Fruit fly (Drosophila melanogaster) whole organism, wandering third instar larva: ENCODE measurements around the gene MAPk-Ak2.

ENCODE experiments used
- Abd-B ChIP-seq: fragments of >200 bp; optimal IDR thresholded peaks from 2 replicates; lab custom pipeline; 2017; ENCODE audit warnings: missing biosample characterization, missing genetic modification characterization
- CG32264 ChIP-seq: fragments of 200-800 bp; sonication (Bioruptor generic); optimal IDR thresholded peaks from 2 replicates; lab custom pipeline; 2016; ENCODE audit warnings: missing biosample characterization, missing genetic modification characterization
- CG9705 ChIP-seq: fragments of 200-800 bp; sonication (Bioruptor generic); optimal IDR thresholded peaks from 2 replicates; lab custom pipeline; 2018; ENCODE audit warnings: missing biosample characterization, mild to moderate bottlenecking, missing genetic modification characterization
- CrebA ChIP-seq: fragments of 200-800 bp; sonication (Bioruptor generic); optimal IDR thresholded peaks from 2 replicates; lab custom pipeline; 2016; ENCODE audit warnings: missing biosample characterization, mild to moderate bottlenecking, missing genetic modification characterization, borderline replicate concordance
- Dfd ChIP-seq: fragments of >200 bp; optimal IDR thresholded peaks from 2 replicates; lab custom pipeline; 2017; ENCODE audit warnings: missing biosample characterization, missing genetic modification characterization
- Dif ChIP-seq: fragments of 200-275, 200-300 bp; sonication (Bioruptor generic); optimal IDR thresholded peaks from 2 replicates; lab custom pipeline; 2018; ENCODE audit warnings: missing biosample characterization, missing genetic modification characterization; ENCODE audit not compliant: partially characterized antibody
- GATAd ChIP-seq: sonication (Bioruptor generic); optimal IDR thresholded peaks from 2 replicates; lab custom pipeline; 2016; ENCODE audit warnings: missing biosample characterization, missing genetic modification characterization
- HLH106 ChIP-seq: fragments of 200-800 bp; optimal IDR thresholded peaks from 3 replicates; lab custom pipeline; 2019; ENCODE audit warnings: missing biosample characterization, mild to moderate bottlenecking, missing genetic modification characterization, moderate library complexity
- Hnf4 ChIP-seq: fragments of 200-800 bp; sonication (Bioruptor generic); optimal IDR thresholded peaks from 2 replicates; lab custom pipeline; 2016; ENCODE audit warnings: missing biosample characterization, mild to moderate bottlenecking, missing genetic modification characterization
- Hr78 ChIP-seq: fragments of >200 bp; optimal IDR thresholded peaks from 2 replicates; lab custom pipeline; 2017; ENCODE audit warnings: missing biosample characterization, missing genetic modification characterization
- Hr83 ChIP-seq: fragments of 200-300 bp; sonication (Bioruptor generic); optimal IDR thresholded peaks from 2 replicates; lab custom pipeline; 2016; ENCODE audit warnings: missing biosample characterization, mild to moderate bottlenecking, missing genetic modification characterization, moderate library complexity; ENCODE audit not compliant: poor library complexity, severe bottlenecking
- Jra ChIP-seq: sonication (Bioruptor generic); optimal IDR thresholded peaks from 2 replicates; lab custom pipeline; 2016; ENCODE audit warnings: missing biosample characterization, missing genetic modification characterization
- Mio ChIP-seq: sonication (Bioruptor generic); optimal IDR thresholded peaks from 2 replicates; lab custom pipeline; 2016; ENCODE audit warnings: missing biosample characterization, missing genetic modification characterization
- Myc ChIP-seq: fragments of >200 bp; optimal IDR thresholded peaks from 2 replicates; lab custom pipeline; 2017
- N ChIP-seq: fragments of >200 bp; optimal IDR thresholded peaks from 2 replicates; lab custom pipeline; 2018; ENCODE audit warnings: missing biosample characterization, missing external identifiers, missing genetic modification characterization
- OdsH ChIP-seq: fragments of 200-800 bp; sonication (Bioruptor generic); optimal IDR thresholded peaks from 2 replicates; lab custom pipeline; 2016; ENCODE audit warnings: missing biosample characterization, mild to moderate bottlenecking, missing genetic modification characterization
- Rel ChIP-seq, 2 experiments: fragments of 200-800 bp; sonication (Bioruptor generic) in 1 of 2; optimal IDR thresholded peaks; 2 replicates in 1 of 2; 3 replicates in 1 of 2; lab custom pipeline; 2016 to 2019; ENCODE audit warnings: mild to moderate bottlenecking in 2 of 2, missing biosample characterization in 2 of 2, missing genetic modification characterization in 2 of 2, moderate library complexity in 1 of 2
- Sp1 ChIP-seq: fragments of 200-800 bp; sonication (Bioruptor generic); optimal IDR thresholded peaks from 3 replicates; lab custom pipeline; 2019; ENCODE audit warnings: missing biosample characterization, mild to moderate bottlenecking, missing genetic modification characterization, moderate library complexity
- Vsx2 ChIP-seq: fragments of 200-300, 225-300 bp; sonication (Bioruptor generic); optimal IDR thresholded peaks from 2 replicates; lab custom pipeline; 2018; ENCODE audit warnings: missing biosample characterization, missing genetic modification characterization; ENCODE audit not compliant: partially characterized antibody
- br ChIP-seq: fragments of 200-800 bp; sonication (Bioruptor generic); optimal IDR thresholded peaks from 2 replicates; lab custom pipeline; 2016; ENCODE audit warnings: missing biosample characterization, missing genetic modification characterization
- brk ChIP-seq: fragments of 200-800 bp; sonication (Bioruptor generic); optimal IDR thresholded peaks from 2 replicates; lab custom pipeline; 2016; ENCODE audit warnings: missing biosample characterization, mild to moderate bottlenecking, missing genetic modification characterization
- dl ChIP-seq, 2 experiments: fragments of 175-275, 200-275 bp in 1 of 2; fragments of 200-275 bp in 1 of 2; sonication (Bioruptor generic); optimal IDR thresholded peaks; lab custom pipeline; 2018; ENCODE audit warnings: mild to moderate bottlenecking in 2 of 2, missing biosample characterization in 2 of 2, missing genetic modification characterization in 2 of 2, moderate library complexity in 2 of 2; ENCODE audit not compliant: partially characterized antibody in 2 of 2, insufficient read depth in 1 of 2
- dmrt93B ChIP-seq: fragments of 200-800 bp; sonication (Bioruptor generic); optimal IDR thresholded peaks from 2 replicates; lab custom pipeline; 2018; ENCODE audit warnings: missing biosample characterization, mild to moderate bottlenecking, missing genetic modification characterization
- dsf ChIP-seq: sonication (Bioruptor generic); optimal IDR thresholded peaks from 2 replicates; lab custom pipeline; 2016; ENCODE audit warnings: missing biosample characterization, missing genetic modification characterization, borderline replicate concordance
- ey ChIP-seq: fragments of 200-800 bp; sonication (Bioruptor generic); optimal IDR thresholded peaks from 2 replicates; lab custom pipeline; 2016; ENCODE audit warnings: missing biosample characterization, missing genetic modification characterization
- foxo ChIP-seq, 2 experiments: fragments of 200-800 bp; sonication (Bioruptor generic); optimal IDR thresholded peaks; 2 replicates in 1 of 2; 3 replicates in 1 of 2; lab custom pipeline; 2016 to 2017; ENCODE audit warnings: missing biosample characterization in 2 of 2, missing genetic modification characterization in 2 of 2
- fru ChIP-seq: fragments of 200-800 bp; sonication (Bioruptor generic); optimal IDR thresholded peaks from 3 replicates; lab custom pipeline; 2016; ENCODE audit warnings: missing biosample characterization, mild to moderate bottlenecking, missing genetic modification characterization
- h ChIP-seq: fragments of 200-800 bp; sonication (Bioruptor generic); optimal IDR thresholded peaks from 3 replicates; lab custom pipeline; 2016; ENCODE audit warnings: missing biosample characterization, mild to moderate bottlenecking, missing genetic modification characterization
- jim ChIP-seq: fragments of 175-275, 200-325 bp; sonication (Bioruptor generic); optimal IDR thresholded peaks from 2 replicates; lab custom pipeline; 2016; ENCODE audit warnings: missing biosample characterization, mild to moderate bottlenecking, missing genetic modification characterization
- lola ChIP-seq: fragments of >200 bp; optimal IDR thresholded peaks from 2 replicates; lab custom pipeline; 2017; ENCODE audit warnings: missing biosample characterization, missing genetic modification characterization
- pan ChIP-seq: fragments of >200 bp; optimal IDR thresholded peaks from 2 replicates; lab custom pipeline; 2017
- psq ChIP-seq: fragments of 200-800 bp; sonication (Bioruptor generic); optimal IDR thresholded peaks from 3 replicates; lab custom pipeline; 2017; ENCODE audit warnings: missing biosample characterization, mild to moderate bottlenecking, missing genetic modification characterization, moderate library complexity
- rgr ChIP-seq: fragments of 200-800 bp; sonication (Bioruptor generic); optimal IDR thresholded peaks from 3 replicates; lab custom pipeline; 2016; ENCODE audit warnings: missing biosample characterization, mild to moderate bottlenecking, missing genetic modification characterization
- sage ChIP-seq: fragments of 200-800 bp; sonication (Bioruptor generic); optimal IDR thresholded peaks from 2 replicates; lab custom pipeline; 2016; ENCODE audit warnings: missing biosample characterization, mild to moderate bottlenecking, missing genetic modification characterization
- sv ChIP-seq: fragments of 200-800 bp; sonication (Bioruptor generic); optimal IDR thresholded peaks from 3 replicates; lab custom pipeline; 2016; ENCODE audit warnings: missing biosample characterization, missing genetic modification characterization
- tai ChIP-seq: sonication (Bioruptor generic); optimal IDR thresholded peaks from 2 replicates; lab custom pipeline; 2016; ENCODE audit warnings: missing biosample characterization, missing genetic modification characterization
- usp ChIP-seq: fragments of >200 bp; optimal IDR thresholded peaks from 2 replicates; lab custom pipeline; 2017; ENCODE audit warnings: missing biosample characterization, missing genetic modification characterization
- woc ChIP-seq: sonication (Bioruptor generic); optimal IDR thresholded peaks from 2 replicates; lab custom pipeline; 2016; ENCODE audit warnings: missing biosample characterization, mild to moderate bottlenecking, missing genetic modification characterization

Gene MAPk-Ak2

DNA sequence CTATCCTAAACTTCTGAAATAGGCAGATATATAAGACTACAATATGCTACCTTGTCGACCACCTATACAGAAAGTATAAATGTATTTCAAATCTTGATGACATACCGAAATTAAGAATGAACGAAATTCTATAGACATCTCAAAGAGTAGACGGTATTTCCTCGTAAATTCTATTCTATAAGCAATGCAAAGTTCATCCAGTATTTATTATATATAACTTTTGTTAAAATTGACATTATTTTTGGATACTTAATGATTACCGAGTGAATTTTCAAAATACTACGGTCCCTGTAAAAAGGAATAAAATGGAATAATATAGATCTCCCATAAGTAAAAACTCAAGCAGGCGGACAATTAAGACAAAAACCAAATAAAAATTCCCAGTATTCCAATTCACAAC lies 25.2 kb upstream of the MAPk-Ak2 start, which contains the start of gene CG15767:
Gene CG15767 (plus strand): TSS at position 301 of the 400 bp plus-strand sequence.
- TF ChIP-seq pan (lab: Kevin White, UChicago): no peak
- no peak for TF ChIP-seq Vsx2
- no peak for TF ChIP-seq jim
- TF ChIP-seq Rel (GFP tag; optimal IDR thresholded peaks at IDR 0.05; lab: Kevin White, UChicago): no peak
- no peak for TF ChIP-seq Rel (tag; optimal IDR thresholded peaks at IDR 0.05; lab: Kevin White, UChicago)
- no peak for TF ChIP-seq br (GFP tag; lab: Kevin White, UChicago)
- no peak for TF ChIP-seq psq (GFP tag; lab: Kevin White, UChicago)
- TF ChIP-seq Hr83 (GFP tag; lab: Kevin White, UChicago): no peak
- TF ChIP-seq Hnf4 (GFP tag; lab: Kevin White, UChicago): no peak
- no peak for TF ChIP-seq h (GFP tag; lab: Kevin White, UChicago)
- TF ChIP-seq Jra (GFP tag; lab: Kevin White, UChicago): no peak
- TF ChIP-seq CG9705 (GFP tag; lab: Kevin White, UChicago): no peak
- no peak for TF ChIP-seq fru (GFP tag; lab: Kevin White, UChicago)

DNA sequence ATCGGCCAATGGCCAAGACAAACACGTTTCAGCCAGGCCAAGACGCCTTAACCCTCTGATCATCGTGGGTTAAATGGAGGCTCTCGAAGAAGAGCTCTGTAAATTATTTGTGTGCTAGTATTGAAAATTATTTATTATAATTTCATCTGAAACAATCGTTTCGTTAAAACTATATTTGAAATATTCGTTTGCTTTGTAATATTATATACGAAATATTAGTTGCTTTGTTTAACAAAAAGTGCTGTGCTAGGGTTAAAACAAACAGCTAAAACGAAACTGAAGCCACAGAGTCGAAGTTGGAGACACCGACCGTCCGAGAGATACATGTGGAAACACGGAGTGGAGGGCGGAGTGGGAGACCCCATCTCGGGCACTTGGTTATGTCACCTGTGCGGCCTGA lies 22.6 kb upstream of the MAPk-Ak2 start:
- TF ChIP-seq lola (GFP tag; lab: Kevin White, UChicago) (no peak), OdsH (GFP tag; lab: Kevin White, UChicago) (peak; percentile 81), Dif (no peak), brk (GFP tag; lab: Kevin White, UChicago) (peak; percentile 19), ey (peak; percentile 73), usp (no peak), Hr83 (GFP tag; lab: Kevin White, UChicago) (no peak), rgr (GFP tag; lab: Kevin White, UChicago) (peak; percentile 81), br (GFP tag; lab: Kevin White, UChicago) (peak; percentile 60), Myc (no peak), h (GFP tag; lab: Kevin White, UChicago) (peak; percentile 84), sage (GFP tag; lab: Kevin White, UChicago) (no peak), dsf (GFP tag; lab: Kevin White, UChicago) (no peak), Vsx2 (no peak), Hnf4 (GFP tag; lab: Kevin White, UChicago) (peak; percentile 68), CG32264 (GFP tag; lab: Kevin White, UChicago) (no peak), CG9705 (GFP tag; lab: Kevin White, UChicago) (no peak), Abd-B (no peak), tai (GFP tag; lab: Kevin White, UChicago) (no peak), jim (no peak), Dfd (GFP tag; lab: Kevin White, UChicago) (no peak), Sp1 (GFP tag; lab: Kevin White, UChicago) (peak; percentile 74), Jra (GFP tag; lab: Kevin White, UChicago) (peak; percentile 11), N (GFP tag; lab: Kevin White, UChicago) (no peak), GATAd (GFP tag; lab: Kevin White, UChicago) (no peak), Rel (GFP tag; optimal IDR thresholded peaks at IDR 0.05; lab: Kevin White, UChicago) (peak; percentile 24), Rel (tag; optimal IDR thresholded peaks at IDR 0.05; lab: Kevin White, UChicago) (no peak), CrebA (no peak), pan (lab: Kevin White, UChicago) (no peak), HLH106 (tag; lab: Kevin White, UChicago) (peak; percentile 66), foxo (GFP tag; optimal IDR thresholded peaks at IDR 0.05; lab: Kevin White, UChicago) (peak in 1 of 2 experiments; percentile 69), sv (no peak), woc (GFP tag; lab: Kevin White, UChicago) (peak; percentile 49), psq (GFP tag; lab: Kevin White, UChicago) (peak; percentile 65), fru (GFP tag; lab: Kevin White, UChicago) (peak; percentile 78), dl (GFP tag; optimal IDR thresholded peaks at IDR 0.05; lab: Kevin White, UChicago; ENCODE audit: insufficient read depth in 1 of 2, partially characterized antibody in 2 of 2) (no peak), dmrt93B (GFP tag; lab: Kevin White, UChicago) (no peak), Mio (GFP tag; lab: Kevin White, UChicago) (no peak), Hr78 (GFP tag; lab: Kevin White, UChicago) (no peak)
- TF ChIP-seq, all 38 proteins: peak for 15
